Worm (Caenorhabditis elegans) whole organism, midembryonic: ENCODE measurements around the gene C34C12.7.

Experiments
- T22C8.4 ChIP-seq: fragments of 200-800 bp; sonication (Bioruptor generic); IDR thresholded peaks from 2 replicates; pipeline ENCODE4 v1.3.6; 2022; ENCODE audit warnings: missing genetic modification characterization, missing compliant biosample characterization
- cog-1 ChIP-seq: sonication (generic microtip); optimal IDR thresholded peaks from 2 replicates; lab custom pipeline; 2016; ENCODE audit warnings: missing genetic modification characterization, missing compliant biosample characterization
- flt-1 ChIP-seq: fragments of 200-800 bp; sonication (Bioruptor generic); IDR thresholded peaks from 2 replicates; pipeline ENCODE4 v1.3.6; 2022; ENCODE audit warnings: missing genetic modification characterization, missing compliant biosample characterization
- klf-2 ChIP-seq: fragments of 200-800 bp; sonication (Bioruptor generic); conservative IDR thresholded peaks from 2 replicates; pipeline ENCODE4 v1.3.6; 2022; ENCODE audit warnings: missing genetic modification reagents, missing genetic modification characterization, missing compliant biosample characterization
- med-1 ChIP-seq: sonication (generic microtip); optimal IDR thresholded peaks from 2 replicates; lab custom pipeline; 2017; ENCODE audit warnings: missing genetic modification characterization, mild to moderate bottlenecking, missing compliant biosample characterization, antibody characterized with exemption, missing genetic modification reagents; ENCODE audit not compliant: insufficient read depth
- ref-1 ChIP-seq: fragments of 200-800 bp; sonication (Bioruptor generic); conservative IDR thresholded peaks from 2 replicates; pipeline ENCODE4 v1.3.6; 2022; ENCODE audit warnings: missing genetic modification reagents, missing genetic modification characterization, missing compliant biosample characterization
- tab-1 ChIP-seq: fragments of 200-800 bp; sonication (Bioruptor generic); IDR thresholded peaks from 2 replicates; pipeline ENCODE4 v1.3.6; 2022; ENCODE audit warnings: missing genetic modification characterization, missing compliant biosample characterization
- ztf-23 ChIP-seq: fragments of 200-800 bp; sonication (Bioruptor generic); IDR thresholded peaks from 2 replicates; pipeline ENCODE4 v1.3.6; 2022; ENCODE audit warnings: missing genetic modification reagents, missing genetic modification characterization, missing compliant biosample characterization
- ztf-29 ChIP-seq: fragments of 200-800 bp; sonication (Bioruptor generic); IDR thresholded peaks from 2 replicates; pipeline ENCODE4 v1.3.6; 2022; ENCODE audit warnings: missing genetic modification reagents, missing genetic modification characterization, missing compliant biosample characterization

- no peak for TF ChIP-seq ztf-23 (GFP tag; lab: Robert Waterston, UW)
- TF ChIP-seq ref-1 (GFP tag; lab: Robert Waterston, UW): no peak
- TF ChIP-seq ztf-29: no peak
- TF ChIP-seq med-1: no peak
- no peak for TF ChIP-seq tab-1 (GFP tag; lab: Robert Waterston, UW)
- TF ChIP-seq flt-1 (GFP tag; lab: Robert Waterston, UW): no peak
- TF ChIP-seq klf-2: no peak
- no peak for TF ChIP-seq T22C8.4 (GFP tag; lab: Robert Waterston, UW)
- TF ChIP-seq cog-1 (tag; lab: Kevin White, UChicago): no peak
Observed at ce11 chrIII:3529744-3530208, 41.6 kb upstream of the C34C12.7 start, which contains the start of gene pitp-1.
